Worm (Caenorhabditis elegans) whole organism, early embryonic: Measurements from ENCODE around the gene sto-4.

Source experiments
- F13C5.2 ChIP-seq: sonication (generic microtip); optimal IDR thresholded peaks from 2 replicates; lab custom pipeline; 2017; ENCODE audit warnings: mild to moderate bottlenecking, missing genetic modification characterization, inconsistent platforms, missing compliant biosample characterization
- aly-1 ChIP-seq: sonication (generic microtip); optimal IDR thresholded peaks from 2 replicates; lab custom pipeline; 2016; ENCODE audit warnings: missing genetic modification characterization, missing compliant biosample characterization
- ama-1 ChIP-seq: fragments of 150-350 bp; optimal IDR thresholded peaks from 2 replicates; lab custom pipeline; 2014
- ceh-13 ChIP-seq: fragments of 200-800 bp; sonication (Bioruptor generic); optimal IDR thresholded peaks from 2 replicates; lab custom pipeline; 2018; ENCODE audit warnings: mild to moderate bottlenecking, missing genetic modification characterization, missing compliant biosample characterization
- ceh-36 ChIP-seq: sonication (generic microtip); optimal IDR thresholded peaks from 2 replicates; lab custom pipeline; 2016; ENCODE audit warnings: missing genetic modification characterization, inconsistent platforms, missing compliant biosample characterization
- ets-7 ChIP-seq: sonication (generic microtip); optimal IDR thresholded peaks from 2 replicates; lab custom pipeline; 2016; ENCODE audit warnings: missing genotype, missing genetic modification characterization, missing compliant biosample characterization
- hmbx-1 ChIP-seq: sonication (generic microtip); optimal IDR thresholded peaks from 2 replicates; lab custom pipeline; 2016; ENCODE audit warnings: mild to moderate bottlenecking, missing genetic modification characterization, missing compliant biosample characterization
- pes-1 ChIP-seq: fragments of 200-800 bp; sonication (Bioruptor generic); IDR thresholded peaks from 2 replicates; pipeline ENCODE4 v1.3.6; 2022; ENCODE audit warnings: missing genetic modification reagents, missing genetic modification characterization, missing compliant biosample characterization
- scrt-1 ChIP-seq: fragments of 200-800 bp; sonication (Bioruptor generic); IDR thresholded peaks from 2 replicates; pipeline ENCODE4 v1.3.6; 2022; ENCODE audit warnings: missing genetic modification characterization, missing compliant biosample characterization
- tra-4 ChIP-seq: sonication (generic microtip); optimal IDR thresholded peaks from 2 replicates; lab custom pipeline; 2017; ENCODE audit warnings: missing genetic modification characterization, missing compliant biosample characterization

DNA sequence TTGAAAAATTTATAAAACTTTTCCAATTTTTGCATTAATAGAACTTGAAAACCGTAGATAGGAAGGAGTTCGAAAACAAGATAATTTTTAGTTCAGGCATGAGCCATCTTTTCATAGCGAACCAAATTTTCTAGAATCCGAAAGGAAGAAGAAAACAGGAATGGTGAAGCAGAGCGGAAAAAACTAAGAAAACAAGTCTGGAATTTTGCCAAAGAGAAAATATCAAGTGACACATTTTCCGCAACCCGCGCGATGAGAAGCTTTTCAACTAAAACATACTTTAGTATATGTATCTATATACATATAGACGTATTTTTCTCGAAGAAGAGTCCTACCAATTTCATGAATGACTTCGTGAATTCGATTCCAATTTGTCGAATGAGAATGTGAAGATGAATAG, 2.4 kb upstream of the sto-4 start:
- TF ChIP-seq ets-7 (tag; lab: Kevin White, UChicago) (no peak), ama-1 (lab: Kevin White, UChicago) (no peak), hmbx-1 (no peak), F13C5.2 (tag; lab: Kevin White, UChicago) (no peak), ceh-36 (tag; lab: Kevin White, UChicago) (no peak), scrt-1 (GFP tag; lab: Robert Waterston, UW) (no peak), tra-4 (tag; lab: Kevin White, UChicago) (no peak), pes-1 (no peak), aly-1 (no peak), ceh-13 (GFP tag; lab: Kevin White, UChicago) (no peak)
